Fruit fly (Drosophila melanogaster): Measurements from ENCODE around the gene CG14715.

DNA sequence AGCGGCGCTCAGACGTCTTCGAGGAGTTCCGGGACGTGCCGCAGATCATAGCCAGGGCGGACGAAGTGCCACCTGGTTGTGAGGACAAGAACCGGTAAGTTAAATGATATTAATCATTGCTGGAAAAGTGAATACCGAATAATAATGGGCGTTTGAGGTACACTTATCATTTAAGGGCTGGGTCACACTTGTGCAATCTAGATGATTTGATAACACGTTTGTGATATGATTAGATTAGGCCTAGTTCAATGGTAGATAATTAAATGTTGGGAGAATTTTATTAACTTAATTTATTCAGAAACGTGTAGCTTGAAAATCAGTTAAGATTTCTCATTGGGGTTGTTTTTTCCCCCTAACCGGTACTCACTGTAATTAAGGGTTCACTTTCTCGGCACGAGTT, 3.1 kb upstream of the CG14715 start:
- TF ChIP-seq Myc (optimal IDR thresholded peaks at IDR 0.05) (no peak), psq (optimal IDR thresholded peaks at IDR 0.05) (no peak), insv (optimal IDR thresholded peaks at IDR 0.05) (no peak), ttk (optimal IDR thresholded peaks at IDR 0.05) (no peak), Sin3A (optimal IDR thresholded peaks at IDR 0.05) (no peak)
